Fruit fly (Drosophila melanogaster) whole organism, embryonic: ENCODE data around the gene Rab3-GAP.

ENCODE experiments used
- B-H1 ChIP-seq: fragments of 200-800 bp; sonication (Bioruptor generic); IDR thresholded peaks from 3 replicates; pipeline ENCODE4 v1.3.6; 2022; ENCODE audit warnings: missing biosample characterization, missing genetic modification characterization
- CG10979 ChIP-seq: fragments of 200-800 bp; sonication (Bioruptor generic); optimal IDR thresholded peaks from 2 replicates; lab custom pipeline; 2018; ENCODE audit warnings: missing biosample characterization, mild to moderate bottlenecking, missing genetic modification characterization, moderate library complexity
- CG12219 ChIP-seq: fragments of 200-800 bp; sonication (Bioruptor generic); optimal IDR thresholded peaks from 3 replicates; lab custom pipeline; 2018; ENCODE audit warnings: missing biosample characterization, mild to moderate bottlenecking, missing genetic modification characterization
- CG12299 ChIP-seq: fragments of 200-800 bp; sonication (Bioruptor generic); optimal IDR thresholded peaks from 2 replicates; lab custom pipeline; 2018; ENCODE audit warnings: missing biosample characterization, mild to moderate bottlenecking, missing genetic modification characterization
- CG12391 ChIP-seq: fragments of 200-800 bp; sonication (Bioruptor generic); optimal IDR thresholded peaks from 3 replicates; lab custom pipeline; 2018; ENCODE audit warnings: missing biosample characterization, mild to moderate bottlenecking, missing genetic modification characterization, moderate library complexity
- CG12659 ChIP-seq: fragments of 200-800 bp; sonication (Bioruptor generic); optimal IDR thresholded peaks from 3 replicates; lab custom pipeline; 2017; ENCODE audit warnings: mild to moderate bottlenecking, missing biosample characterization, missing genetic modification reagents, missing genetic modification characterization
- CG17385 ChIP-seq: fragments of 200-800 bp; sonication (Bioruptor generic); optimal IDR thresholded peaks from 3 replicates; lab custom pipeline; 2018; ENCODE audit warnings: missing biosample characterization, mild to moderate bottlenecking, missing genetic modification characterization
- CG17802 ChIP-seq: fragments of 200-800 bp; sonication (Bioruptor generic); optimal IDR thresholded peaks from 2 replicates; lab custom pipeline; 2018; ENCODE audit warnings: missing biosample characterization, mild to moderate bottlenecking, missing genetic modification characterization, moderate library complexity
- CG18011 ChIP-seq: fragments of 200-800 bp; sonication (Bioruptor generic); optimal IDR thresholded peaks from 2 replicates; lab custom pipeline; 2017; ENCODE audit warnings: missing biosample characterization, missing genetic modification characterization, mild to moderate bottlenecking, moderate library complexity, missing genotype
- CG18476 ChIP-seq: fragments of 200-800 bp; sonication (Bioruptor generic); optimal IDR thresholded peaks from 2 replicates; lab custom pipeline; 2016; ENCODE audit warnings: missing biosample characterization, mild to moderate bottlenecking, missing genetic modification characterization
- CG2199 ChIP-seq: fragments of 200-800 bp; sonication (Bioruptor generic); IDR thresholded peaks from 3 replicates; pipeline ENCODE4 v1.3.6; 2022; ENCODE audit warnings: missing biosample characterization, missing genetic modification characterization
- CG2202 ChIP-seq: fragments of 200-800 bp; sonication (Bioruptor generic); optimal IDR thresholded peaks from 2 replicates; lab custom pipeline; 2018; ENCODE audit warnings: missing biosample characterization, mild to moderate bottlenecking, missing genetic modification characterization
- CG2889 ChIP-seq: fragments of 200-800 bp; sonication (Bioruptor generic); IDR thresholded peaks from 3 replicates; pipeline ENCODE4 v1.3.6; 2022; ENCODE audit warnings: missing biosample characterization, missing genetic modification characterization
- CG31224 ChIP-seq: fragments of 200-800 bp; sonication (Bioruptor generic); IDR thresholded peaks from 2 replicates; pipeline ENCODE4 v1.3.6; 2022; ENCODE audit warnings: missing biosample characterization, missing genetic modification characterization
- CG5245 ChIP-seq: fragments of 200-800 bp; sonication (Bioruptor generic); optimal IDR thresholded peaks from 3 replicates; lab custom pipeline; 2016; ENCODE audit warnings: missing biosample characterization, missing genetic modification characterization
- CG8359 ChIP-seq: fragments of 200-800 bp; sonication (Bioruptor generic); optimal IDR thresholded peaks from 2 replicates; lab custom pipeline; 2017; ENCODE audit warnings: missing biosample characterization, mild to moderate bottlenecking, missing genetic modification characterization, borderline replicate concordance
- Dll ChIP-seq: fragments of 200-800 bp; sonication (Bioruptor generic); IDR thresholded peaks from 4 replicates; pipeline ENCODE4 v1.3.6; 2022; ENCODE audit warnings: missing biosample characterization, missing genetic modification characterization; ENCODE audit not compliant: partially characterized antibody
- E2f2 ChIP-seq: fragments of 200-800 bp; sonication (Bioruptor generic); IDR thresholded peaks from 2 replicates; pipeline ENCODE4 v1.3.6; 2022; ENCODE audit warnings: missing biosample characterization, missing genetic modification characterization
- Fer3 ChIP-seq: fragments of 200-800 bp; sonication (Bioruptor generic); optimal IDR thresholded peaks from 2 replicates; lab custom pipeline; 2018; ENCODE audit warnings: missing biosample characterization, mild to moderate bottlenecking, missing genetic modification characterization, moderate library complexity
- Gug ChIP-seq: fragments of 200-800 bp; sonication (Bioruptor generic); IDR thresholded peaks from 4 replicates; pipeline ENCODE4 v1.3.6; 2022; ENCODE audit warnings: missing biosample characterization, missing genetic modification characterization
- HLH3B ChIP-seq: fragments of 200-800 bp; sonication (Bioruptor generic); IDR thresholded peaks from 2 replicates; pipeline ENCODE4 v1.3.6; 2022; ENCODE audit warnings: missing biosample characterization, missing genetic modification characterization
- Ssrp ChIP-seq: fragments of 200-800 bp; sonication (Bioruptor generic); optimal IDR thresholded peaks from 2 replicates; lab custom pipeline; 2018; ENCODE audit warnings: missing biosample characterization, mild to moderate bottlenecking, missing genetic modification characterization, moderate library complexity
- Xbp1 ChIP-seq: fragments of 200-800 bp; sonication (Bioruptor generic); optimal IDR thresholded peaks from 3 replicates; lab custom pipeline; 2016; ENCODE audit warnings: missing biosample characterization, mild to moderate bottlenecking, missing genetic modification characterization
- Xrp1 ChIP-seq: fragments of 200-800 bp; sonication (Bioruptor generic); IDR thresholded peaks from 2 replicates; pipeline ENCODE4 v1.3.6; 2022; ENCODE audit warnings: missing biosample characterization, missing genetic modification characterization
- abd-A ChIP-seq: fragments of 200-800 bp; sonication (Bioruptor generic); optimal IDR thresholded peaks from 3 replicates; lab custom pipeline; 2019; ENCODE audit warnings: missing biosample characterization, mild to moderate bottlenecking, missing genetic modification characterization, moderate library complexity
- ash1 ChIP-seq: fragments of 200-800 bp; sonication (Bioruptor generic); optimal IDR thresholded peaks from 2 replicates; lab custom pipeline; 2018; ENCODE audit warnings: missing biosample characterization, mild to moderate bottlenecking, missing genetic modification characterization
- bowl ChIP-seq: fragments of 200-800 bp; sonication (Bioruptor generic); IDR thresholded peaks from 2 replicates; pipeline ENCODE4 v1.3.6; 2022; ENCODE audit warnings: missing biosample characterization, missing genetic modification characterization
- cas ChIP-seq: fragments of 200-800 bp; sonication (Bioruptor generic); IDR thresholded peaks from 2 replicates; pipeline ENCODE4 v1.3.6; 2022; ENCODE audit warnings: missing biosample characterization, missing genetic modification characterization
- cato ChIP-seq: fragments of 200-800 bp; sonication (Bioruptor generic); optimal IDR thresholded peaks from 2 replicates; lab custom pipeline; 2016; ENCODE audit warnings: missing biosample characterization, missing genetic modification characterization, borderline replicate concordance
- chm ChIP-seq: fragments of 200-800 bp; sonication (Bioruptor generic); IDR thresholded peaks from 2 replicates; pipeline ENCODE4 v1.3.6; 2022; ENCODE audit warnings: missing biosample characterization, missing genetic modification characterization
- dpn ChIP-seq, 2 experiments: fragments of 200-800 bp; sonication (Bioruptor generic); optimal IDR thresholded peaks; 3 replicates each; lab custom pipeline; 2016; ENCODE audit warnings: missing biosample characterization in 2 of 2, missing genetic modification characterization in 2 of 2
- emc ChIP-seq: fragments of 200-800 bp; sonication (Bioruptor generic); optimal IDR thresholded peaks from 2 replicates; lab custom pipeline; 2016; ENCODE audit warnings: missing biosample characterization, missing genetic modification characterization
- ems ChIP-seq: fragments of 200-800 bp; sonication (Bioruptor generic); optimal IDR thresholded peaks from 3 replicates; lab custom pipeline; 2016; ENCODE audit warnings: missing biosample characterization, missing genetic modification characterization
- exex ChIP-seq: fragments of 200-800 bp; sonication (Bioruptor generic); optimal IDR thresholded peaks from 4 replicates; lab custom pipeline; 2018; ENCODE audit warnings: missing biosample characterization, mild to moderate bottlenecking, missing genetic modification characterization, moderate library complexity
- gcm2 ChIP-seq: fragments of 200-800 bp; sonication (Bioruptor generic); optimal IDR thresholded peaks from 2 replicates; lab custom pipeline; 2016; ENCODE audit warnings: missing biosample characterization, missing genetic modification characterization
- gsb ChIP-seq: fragments of 200-800 bp; sonication (Bioruptor generic); IDR thresholded peaks from 2 replicates; pipeline ENCODE4 v1.3.6; 2022; ENCODE audit warnings: missing biosample characterization, missing genetic modification characterization
- ham ChIP-seq: fragments of 200-800 bp; sonication (Bioruptor generic); IDR thresholded peaks from 2 replicates; pipeline ENCODE4 v1.3.6; 2022; ENCODE audit warnings: missing biosample characterization, missing genetic modification characterization
- jing ChIP-seq: fragments of 200-800 bp; sonication (Bioruptor generic); optimal IDR thresholded peaks from 2 replicates; lab custom pipeline; 2018; ENCODE audit warnings: missing biosample characterization, mild to moderate bottlenecking, missing genetic modification characterization
- mam ChIP-seq: fragments of 200-800 bp; sonication (Bioruptor generic); optimal IDR thresholded peaks from 3 replicates; lab custom pipeline; 2016; ENCODE audit warnings: missing biosample characterization, missing genetic modification characterization
- nau ChIP-seq: fragments of 200-800 bp; sonication (Bioruptor generic); optimal IDR thresholded peaks from 3 replicates; lab custom pipeline; 2017; ENCODE audit warnings: missing biosample characterization, mild to moderate bottlenecking, missing genetic modification characterization, missing genetic modification reagents
- pan ChIP-seq, 4 experiments: fragments of >200 bp in 3 of 4; fragments of 200-800 bp in 1 of 4; sonication (Bioruptor generic) in 1 of 4; optimal IDR thresholded peaks in 3 of 4; IDR thresholded peaks in 1 of 4; 2 replicates each; pipeline versions ENCODE4 v1.3.6 to Lab custom; 2017 to 2022; ENCODE audit warnings: missing biosample characterization in 2 of 4, missing genetic modification characterization in 2 of 4, mixed read lengths in 1 of 4
- pb ChIP-seq: fragments of 200-800 bp; sonication (Bioruptor generic); optimal IDR thresholded peaks from 3 replicates; lab custom pipeline; 2016; ENCODE audit warnings: missing biosample characterization, missing genetic modification characterization
- peb ChIP-seq: fragments of 200-800 bp; sonication (Bioruptor generic); IDR thresholded peaks from 2 replicates; pipeline ENCODE4 v1.3.6; 2022; ENCODE audit warnings: missing biosample characterization, missing genetic modification characterization
- ranshi ChIP-seq: fragments of 200-800 bp; sonication (Bioruptor generic); IDR thresholded peaks from 2 replicates; pipeline ENCODE4 v1.3.6; 2022; ENCODE audit warnings: missing biosample characterization, missing genetic modification characterization
- sna ChIP-seq: fragments of 200-800 bp; sonication (Bioruptor generic); IDR thresholded peaks from 2 replicates; pipeline ENCODE4 v1.3.6; 2022; ENCODE audit warnings: missing biosample characterization, missing genetic modification characterization; ENCODE audit not compliant: partially characterized antibody
- sr ChIP-seq: fragments of 200-800 bp; sonication (Bioruptor generic); IDR thresholded peaks from 3 replicates; pipeline ENCODE4 v1.3.6; 2022; ENCODE audit warnings: missing biosample characterization, missing genetic modification characterization
- vfl ChIP-seq: fragments of 200-800 bp; sonication (Bioruptor generic); optimal IDR thresholded peaks from 2 replicates; lab custom pipeline; 2016; ENCODE audit warnings: missing biosample characterization, missing genetic modification characterization
- zfh2 ChIP-seq: fragments of 200-800 bp; sonication (Bioruptor generic); optimal IDR thresholded peaks from 2 replicates; lab custom pipeline; 2016; ENCODE audit warnings: missing biosample characterization, missing genetic modification characterization

The Rab3-GAP gene

dm6 chr2L:12044613-12045350 lies 18.2 kb downstream of the Rab3-GAP start, which contains the start of gene CG6785 (continued):
- TF ChIP-seq bowl (GFP tag; lab: Robert Waterston, UW): no peak
- TF ChIP-seq ranshi: peak; percentile 67; the same call in 1 of the 2 replicates
- TF ChIP-seq HLH3B: peak; percentile 69; the same call in 1 of the 2 replicates
- TF ChIP-seq mam (GFP tag; lab: Kevin White, UChicago): peak; percentile 37
- peak; percentile 27 for TF ChIP-seq jing
- TF ChIP-seq gsb (GFP tag; lab: Robert Waterston, UW): no peak
- peak; percentile 76 for TF ChIP-seq Fer3
- no peak for TF ChIP-seq Gug (GFP tag; lab: Robert Waterston, UW)
- peak; percentile 89 for TF ChIP-seq CG12299
- peak; percentile 50 for TF ChIP-seq CG10979 (tag; lab: Kevin White, UChicago)
- peak; percentile 24 for TF ChIP-seq CG17802 (tag; lab: Kevin White, UChicago)
- no peak for TF ChIP-seq peb (GFP tag; lab: Robert Waterston, UW)
- no peak for TF ChIP-seq cas (GFP tag; lab: Robert Waterston, UW)
- TF ChIP-seq CG17385 (GFP tag; lab: Kevin White, UChicago): peak; percentile 83
- TF ChIP-seq Dll (GFP tag; lab: Robert Waterston, UW): no peak
- peak; percentile 51 for TF ChIP-seq Xbp1 (GFP tag; lab: Kevin White, UChicago)
- TF ChIP-seq CG2199 (GFP tag; lab: Robert Waterston, UW): no peak
- TF ChIP-seq CG12659 (GFP tag; lab: Kevin White, UChicago): peak; percentile 90
- peak; percentile 73 for TF ChIP-seq ems (GFP tag; lab: Kevin White, UChicago)
- peak; percentile 92 for TF ChIP-seq CG2202 (tag; lab: Kevin White, UChicago)
- peak; percentile 48; the same call in 1 of the 2 replicates for TF ChIP-seq E2f2 (GFP tag; lab: Robert Waterston, UW)
- peak; percentile 61 for TF ChIP-seq nau (GFP tag; lab: Kevin White, UChicago)
- TF ChIP-seq Ssrp (tag; lab: Kevin White, UChicago): no peak
- peak; percentile 72 for TF ChIP-seq CG12391 (tag; lab: Kevin White, UChicago)
- TF ChIP-seq ham (GFP tag; lab: Robert Waterston, UW): no peak
- no peak for TF ChIP-seq CG31224 (GFP tag; lab: Robert Waterston, UW)
- TF ChIP-seq ash1: peak; percentile 78
- peak; percentile 89 for TF ChIP-seq abd-A
- TF ChIP-seq B-H1 (GFP tag; lab: Robert Waterston, UW): no peak; the same call in 2 of the 3 replicates
- TF ChIP-seq CG12219 (GFP tag; lab: Kevin White, UChicago): peak; percentile 88
- no peak for TF ChIP-seq CG2889 (GFP tag; lab: Robert Waterston, UW)
- peak; percentile 63 for TF ChIP-seq CG18011 (GFP tag; lab: Kevin White, UChicago)
- TF ChIP-seq chm (GFP tag; lab: Robert Waterston, UW): peak; percentile 88
- peak; percentile 57 for TF ChIP-seq CG18476 (GFP tag; lab: Kevin White, UChicago)
- TF ChIP-seq zfh2 (GFP tag; lab: Kevin White, UChicago): no peak
- TF ChIP-seq sr (GFP tag; lab: Robert Waterston, UW): peak; percentile 51; the same call in 1 of the 3 replicates
- TF ChIP-seq CG5245 (GFP tag; lab: Kevin White, UChicago): peak; percentile 58
- peak; percentile 70 to 80 for TF ChIP-seq dpn (GFP tag; optimal IDR thresholded peaks at IDR 0.05; lab: Kevin White, UChicago)
- peak; percentile 57 for TF ChIP-seq CG8359 (GFP tag; lab: Kevin White, UChicago)
- TF ChIP-seq Xrp1 (GFP tag; lab: Robert Waterston, UW): peak; percentile 63
- peak; percentile 70 for TF ChIP-seq exex
- TF ChIP-seq gcm2 (GFP tag; lab: Kevin White, UChicago): peak; percentile 77
- no peak for TF ChIP-seq pan (optimal IDR thresholded peaks at IDR 0.05; lab: Kevin White, UChicago)
- peak in 1 of 2 experiments; percentile 59 for TF ChIP-seq pan (GFP tag; optimal IDR thresholded peaks at IDR 0.05 in 1 of 2, IDR thresholded peaks at IDR 0.05 in 1 of 2)
- no peak for TF ChIP-seq emc (GFP tag; lab: Kevin White, UChicago)
- TF ChIP-seq sna (GFP tag; lab: Robert Waterston, UW): no peak
- peak; percentile 64 for TF ChIP-seq cato
- peak; percentile 74 for TF ChIP-seq pb (GFP tag; lab: Kevin White, UChicago)
- peak; percentile 31 for TF ChIP-seq vfl (GFP tag; lab: Kevin White, UChicago)
